Fruit fly (Drosophila melanogaster) whole organism, embryonic: ENCODE results near the gene CG3795.

Experiments used
- CG10979 ChIP-seq: fragments of 200-800 bp; sonication (Bioruptor generic); optimal IDR thresholded peaks from 2 replicates; lab custom pipeline; 2018; ENCODE audit warnings: missing biosample characterization, mild to moderate bottlenecking, missing genetic modification characterization, moderate library complexity
- CTCF ChIP-seq: fragments of 200-800 bp; sonication (Bioruptor generic); optimal IDR thresholded peaks from 2 replicates; lab custom pipeline; 2017; ENCODE audit warnings: missing biosample characterization, mild to moderate bottlenecking, missing genetic modification characterization, moderate library complexity
- jing ChIP-seq: fragments of 200-800 bp; sonication (Bioruptor generic); optimal IDR thresholded peaks from 2 replicates; lab custom pipeline; 2018; ENCODE audit warnings: missing biosample characterization, mild to moderate bottlenecking, missing genetic modification characterization
- sisA ChIP-seq: fragments of 200-800 bp; sonication (Bioruptor generic); IDR thresholded peaks from 2 replicates; pipeline ENCODE4 v1.3.6; 2022; ENCODE audit warnings: missing biosample characterization, missing genetic modification characterization

The CG3795 gene

DNA sequence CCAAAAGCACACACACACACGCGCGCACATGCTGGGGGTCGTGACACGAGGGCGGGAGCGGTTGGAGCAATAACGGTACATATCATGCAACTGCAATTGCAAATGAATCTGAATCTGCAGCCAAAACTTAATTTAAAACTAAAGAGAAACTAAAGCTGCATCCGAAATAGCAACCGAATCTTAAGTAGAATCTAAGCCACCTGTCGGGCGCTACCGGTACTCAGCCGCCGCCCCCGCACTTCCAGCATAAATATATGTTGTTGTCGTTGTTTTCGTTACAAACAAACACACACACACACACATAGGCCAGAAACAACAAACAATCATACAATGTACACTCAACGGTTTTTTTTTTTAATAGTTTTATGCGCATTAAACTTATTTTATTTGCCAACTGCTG is 49.7 kb downstream of the CG3795 start:
- TF ChIP-seq jing (GFP tag; lab: Kevin White, UChicago) = no peak
- peak; percentile 61 for TF ChIP-seq CG10979
- TF ChIP-seq sisA = no peak
- TF ChIP-seq CTCF (GFP tag; lab: Kevin White, UChicago) = peak; percentile 63
